Fruit fly (Drosophila melanogaster) whole organism, embryonic: ENCODE data around the gene CG5850.

Experiments used
- B-H1 ChIP-seq: fragments of 200-800 bp; sonication (Bioruptor generic); IDR thresholded peaks from 3 replicates; pipeline ENCODE4 v1.3.6; 2022; ENCODE audit warnings: missing biosample characterization, missing genetic modification characterization
- Bteb2 ChIP-seq: fragments of 200-800 bp; sonication (Bioruptor generic); optimal IDR thresholded peaks from 2 replicates; lab custom pipeline; 2016; ENCODE audit warnings: missing biosample characterization, missing genetic modification characterization
- CG1024 ChIP-seq: fragments of 200-800 bp; sonication (Bioruptor generic); IDR thresholded peaks from 2 replicates; pipeline ENCODE4 v1.3.6; 2022; ENCODE audit warnings: missing biosample characterization, missing genetic modification characterization
- CG10267 ChIP-seq: fragments of 200-800 bp; sonication (Bioruptor generic); optimal IDR thresholded peaks from 2 replicates; lab custom pipeline; 2018; ENCODE audit warnings: missing biosample characterization, mild to moderate bottlenecking, missing genetic modification characterization, moderate library complexity
- CG10654 ChIP-seq: fragments of 200-800 bp; sonication (Bioruptor generic); optimal IDR thresholded peaks from 2 replicates; lab custom pipeline; 2016; ENCODE audit warnings: missing biosample characterization, missing genetic modification characterization
- CG11247 ChIP-seq: fragments of 200-800 bp; sonication (Bioruptor generic); IDR thresholded peaks from 2 replicates; pipeline ENCODE4 v1.3.6; 2022; ENCODE audit warnings: missing biosample characterization, missing genetic modification characterization
- CG11398 ChIP-seq: fragments of 200-800 bp; sonication (Bioruptor generic); optimal IDR thresholded peaks from 2 replicates; lab custom pipeline; 2016; ENCODE audit warnings: missing biosample characterization, missing genetic modification characterization
- CG12071 ChIP-seq: fragments of 200-800 bp; sonication (Bioruptor generic); optimal IDR thresholded peaks from 3 replicates; lab custom pipeline; 2018; ENCODE audit warnings: missing biosample characterization, mild to moderate bottlenecking, missing genetic modification characterization
- CG15011 ChIP-seq: fragments of 200-800 bp; sonication (Bioruptor generic); optimal IDR thresholded peaks from 3 replicates; lab custom pipeline; 2018; ENCODE audit warnings: missing biosample characterization, mild to moderate bottlenecking, missing genetic modification characterization
- CG16815 ChIP-seq: fragments of 200-800 bp; sonication (Bioruptor generic); optimal IDR thresholded peaks from 3 replicates; lab custom pipeline; 2017; ENCODE audit warnings: missing biosample characterization, mild to moderate bottlenecking, missing genetic modification characterization
- CG17385 ChIP-seq: fragments of 200-800 bp; sonication (Bioruptor generic); optimal IDR thresholded peaks from 3 replicates; lab custom pipeline; 2018; ENCODE audit warnings: missing biosample characterization, mild to moderate bottlenecking, missing genetic modification characterization
- CG18619 ChIP-seq: fragments of 200-800 bp; sonication (Bioruptor generic); optimal IDR thresholded peaks from 3 replicates; lab custom pipeline; 2017; ENCODE audit warnings: missing biosample characterization, mild to moderate bottlenecking, missing genetic modification characterization
- CG2120 ChIP-seq: fragments of 200-800 bp; sonication (Bioruptor generic); optimal IDR thresholded peaks from 3 replicates; lab custom pipeline; 2016; ENCODE audit warnings: missing biosample characterization, missing genetic modification characterization
- CG2712 ChIP-seq: fragments of 200-800 bp; optimal IDR thresholded peaks from 3 replicates; lab custom pipeline; 2019; ENCODE audit warnings: missing biosample characterization, mild to moderate bottlenecking, missing genetic modification characterization, moderate library complexity
- CG32772 ChIP-seq: fragments of 200-800 bp; sonication (Bioruptor generic); IDR thresholded peaks from 2 replicates; pipeline ENCODE4 v1.3.6; 2022; ENCODE audit warnings: missing biosample characterization, missing genetic modification characterization
- CG4328 ChIP-seq: fragments of 200-800 bp; sonication (Bioruptor generic); optimal IDR thresholded peaks from 3 replicates; lab custom pipeline; 2017; ENCODE audit warnings: missing biosample characterization, missing genetic modification reagents, missing genetic modification characterization
- CG6689 ChIP-seq: fragments of 200-800 bp; sonication (Bioruptor generic); IDR thresholded peaks from 2 replicates; pipeline ENCODE4 v1.3.6; 2022; ENCODE audit warnings: missing biosample characterization, missing genetic modification characterization
- CG9609 ChIP-seq: fragments of 200-800 bp; sonication (Bioruptor generic); optimal IDR thresholded peaks from 3 replicates; lab custom pipeline; 2016; ENCODE audit warnings: missing biosample characterization, missing genetic modification characterization
- D19B ChIP-seq: fragments of 200-800 bp; sonication (Bioruptor generic); optimal IDR thresholded peaks from 2 replicates; lab custom pipeline; 2017; ENCODE audit warnings: missing biosample characterization, mild to moderate bottlenecking, missing genetic modification characterization
- Dad ChIP-seq: fragments of 200-800 bp; sonication (Bioruptor generic); optimal IDR thresholded peaks from 3 replicates; lab custom pipeline; 2016; ENCODE audit warnings: missing biosample characterization, missing genetic modification characterization
- Deaf1 ChIP-seq: fragments of 200-800 bp; optimal IDR thresholded peaks from 3 replicates; lab custom pipeline; 2019; ENCODE audit warnings: missing biosample characterization, mild to moderate bottlenecking, missing genetic modification characterization, moderate library complexity
- Drgx ChIP-seq: fragments of 200-800 bp; sonication (Bioruptor generic); IDR thresholded peaks from 2 replicates; pipeline ENCODE4 v1.3.6; 2022; ENCODE audit warnings: missing biosample characterization, missing genetic modification characterization
- Fer3 ChIP-seq: fragments of 200-800 bp; sonication (Bioruptor generic); optimal IDR thresholded peaks from 2 replicates; lab custom pipeline; 2018; ENCODE audit warnings: missing biosample characterization, mild to moderate bottlenecking, missing genetic modification characterization, moderate library complexity
- HLH54F ChIP-seq: fragments of 200-800 bp; sonication (Bioruptor generic); optimal IDR thresholded peaks from 3 replicates; lab custom pipeline; 2016; ENCODE audit warnings: missing biosample characterization, missing genetic modification characterization
- MTF-1 ChIP-seq: fragments of 200-800 bp; sonication (Bioruptor generic); optimal IDR thresholded peaks from 2 replicates; lab custom pipeline; 2018; ENCODE audit warnings: missing biosample characterization, mild to moderate bottlenecking, missing genetic modification characterization, borderline replicate concordance
- Max ChIP-seq: fragments of 200-800 bp; sonication (Bioruptor generic); optimal IDR thresholded peaks from 2 replicates; lab custom pipeline; 2016; ENCODE audit warnings: missing biosample characterization, mild to moderate bottlenecking, missing genetic modification characterization
- Meics ChIP-seq: fragments of 200-800 bp; sonication (Bioruptor generic); optimal IDR thresholded peaks from 2 replicates; lab custom pipeline; 2017; ENCODE audit warnings: missing biosample characterization, mild to moderate bottlenecking, missing genetic modification characterization
- ash1 ChIP-seq: fragments of 200-800 bp; sonication (Bioruptor generic); optimal IDR thresholded peaks from 2 replicates; lab custom pipeline; 2018; ENCODE audit warnings: missing biosample characterization, mild to moderate bottlenecking, missing genetic modification characterization
- cato ChIP-seq: fragments of 200-800 bp; sonication (Bioruptor generic); optimal IDR thresholded peaks from 2 replicates; lab custom pipeline; 2016; ENCODE audit warnings: missing biosample characterization, missing genetic modification characterization, borderline replicate concordance
- chm ChIP-seq: fragments of 200-800 bp; sonication (Bioruptor generic); IDR thresholded peaks from 2 replicates; pipeline ENCODE4 v1.3.6; 2022; ENCODE audit warnings: missing biosample characterization, missing genetic modification characterization
- dmrt99B ChIP-seq: fragments of 200-800 bp; sonication (Bioruptor generic); optimal IDR thresholded peaks from 2 replicates; lab custom pipeline; 2018; ENCODE audit warnings: missing biosample characterization, mild to moderate bottlenecking, missing genetic modification characterization, moderate library complexity
- eve ChIP-seq, 2 experiments: fragments of >200 bp; optimal IDR thresholded peaks; 2 replicates each; lab custom pipeline; 2017; ENCODE audit warnings: missing biosample characterization in 2 of 2, missing genetic modification characterization in 2 of 2
- ewg ChIP-seq: fragments of 200-800 bp; sonication (Bioruptor generic); optimal IDR thresholded peaks from 3 replicates; lab custom pipeline; 2017; ENCODE audit warnings: mild to moderate bottlenecking, missing biosample characterization, missing genetic modification reagents, missing genetic modification characterization
- fd3F ChIP-seq: fragments of 200-800 bp; sonication (Bioruptor generic); optimal IDR thresholded peaks from 2 replicates; lab custom pipeline; 2018; ENCODE audit warnings: missing biosample characterization, mild to moderate bottlenecking, missing genetic modification characterization, moderate library complexity
- gcm2 ChIP-seq: fragments of 200-800 bp; sonication (Bioruptor generic); optimal IDR thresholded peaks from 2 replicates; lab custom pipeline; 2016; ENCODE audit warnings: missing biosample characterization, missing genetic modification characterization
- kay ChIP-seq: fragments of 200-800 bp; sonication (Bioruptor generic); optimal IDR thresholded peaks from 2 replicates; lab custom pipeline; 2016; ENCODE audit warnings: missing biosample characterization, missing genetic modification characterization
- lab ChIP-seq: fragments of 200-800 bp; sonication (Bioruptor generic); optimal IDR thresholded peaks from 3 replicates; lab custom pipeline; 2017; ENCODE audit warnings: missing biosample characterization, missing genetic modification characterization, mild to moderate bottlenecking, moderate library complexity, missing genetic modification reagents
- lbe ChIP-seq: fragments of 200-800 bp; sonication (Bioruptor generic); optimal IDR thresholded peaks from 2 replicates; lab custom pipeline; 2016; ENCODE audit warnings: missing biosample characterization, mild to moderate bottlenecking, missing genetic modification characterization
- mirr ChIP-seq: fragments of 200-800 bp; sonication (Bioruptor generic); optimal IDR thresholded peaks from 3 replicates; lab custom pipeline; 2018; ENCODE audit warnings: missing biosample characterization, mild to moderate bottlenecking, missing genetic modification characterization
- pho ChIP-seq: fragments of 200-800 bp; sonication (Bioruptor generic); optimal IDR thresholded peaks from 2 replicates; lab custom pipeline; 2016; ENCODE audit warnings: missing biosample characterization, missing genetic modification characterization
- phol ChIP-seq: fragments of 200-800 bp; sonication (Bioruptor generic); optimal IDR thresholded peaks from 3 replicates; lab custom pipeline; 2018; ENCODE audit warnings: missing biosample characterization, mild to moderate bottlenecking, missing genetic modification characterization, moderate library complexity
- pita ChIP-seq: fragments of 200-800 bp; sonication (Bioruptor generic); optimal IDR thresholded peaks from 2 replicates; lab custom pipeline; 2017; ENCODE audit warnings: missing biosample characterization, mild to moderate bottlenecking, missing genetic modification characterization
- pzg ChIP-seq: fragments of 200-800 bp; sonication (Bioruptor generic); optimal IDR thresholded peaks from 3 replicates; lab custom pipeline; 2018; ENCODE audit warnings: missing biosample characterization, mild to moderate bottlenecking, missing genetic modification characterization, moderate library complexity
- ranshi ChIP-seq: fragments of 200-800 bp; sonication (Bioruptor generic); IDR thresholded peaks from 2 replicates; pipeline ENCODE4 v1.3.6; 2022; ENCODE audit warnings: missing biosample characterization, missing genetic modification characterization
- sens ChIP-seq: fragments of 200-800 bp; sonication (Bioruptor generic); peaks from one replicate; lab custom pipeline; 2016; ENCODE audit warnings: missing biosample characterization, missing genetic modification characterization
- stc ChIP-seq: fragments of 200-800 bp; sonication (Bioruptor generic); IDR thresholded peaks from 2 replicates; pipeline ENCODE4 v1.3.6; 2022; ENCODE audit warnings: missing biosample characterization, missing genetic modification characterization
- trh ChIP-seq: fragments of 200-800 bp; sonication (Bioruptor generic); optimal IDR thresholded peaks from 2 replicates; lab custom pipeline; 2016; ENCODE audit warnings: missing biosample characterization, missing genetic modification characterization
- unc-4 ChIP-seq: fragments of 200-800 bp; sonication (Bioruptor generic); IDR thresholded peaks from 2 replicates; pipeline ENCODE4 v1.3.6; 2022; ENCODE audit warnings: missing biosample characterization, missing genetic modification characterization; ENCODE audit not compliant: partially characterized antibody
- vvl ChIP-seq: fragments of 200-800 bp; sonication (Bioruptor generic); IDR thresholded peaks from 2 replicates; pipeline ENCODE4 v1.3.6; 2022; ENCODE audit warnings: missing biosample characterization, missing genetic modification characterization
- wdn ChIP-seq: fragments of 200-800 bp; sonication (Bioruptor generic); IDR thresholded peaks from 2 replicates; pipeline ENCODE4 v1.3.6; 2022; ENCODE audit warnings: missing biosample characterization, missing genetic modification characterization
- zen2 ChIP-seq: fragments of 200-800 bp; sonication (Bioruptor generic); IDR thresholded peaks from 3 replicates; pipeline ENCODE4 v1.3.6; 2022; ENCODE audit warnings: missing biosample characterization, missing genetic modification characterization; ENCODE audit not compliant: partially characterized antibody

Gene CG5850

DNA sequence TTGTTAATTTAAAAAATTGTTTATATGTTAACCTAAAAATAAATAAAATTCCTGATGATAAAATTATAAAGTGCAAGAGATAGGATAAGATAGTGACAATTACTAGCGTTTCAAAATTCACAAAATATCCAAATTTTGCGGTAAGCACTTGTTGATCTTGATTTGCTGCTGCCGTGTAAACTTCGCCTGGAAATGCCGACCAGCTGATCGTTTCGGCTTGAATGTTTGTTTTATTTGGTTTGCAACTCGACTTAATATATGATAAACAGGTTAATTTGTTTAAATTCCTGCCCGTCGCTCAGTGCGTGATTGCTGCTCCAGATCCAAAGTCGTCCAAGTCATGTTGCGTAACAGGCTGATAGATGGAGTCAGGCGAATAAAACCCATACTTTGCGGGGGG, 42.3 kb downstream of the CG5850 start, which contains the start of gene CG4592 (continued):
- TF ChIP-seq Bteb2 (GFP tag; lab: Kevin White, UChicago) (peak; percentile 28), CG16815 (GFP tag; lab: Kevin White, UChicago) (no peak), CG17385 (GFP tag; lab: Kevin White, UChicago) (peak; percentile 57), MTF-1 (GFP tag; lab: Kevin White, UChicago) (peak; percentile 26), CG11398 (GFP tag; lab: Kevin White, UChicago) (no peak), wdn (GFP tag; lab: Robert Waterston, UW) (0 out of 2 replicates have a peak, but pooled peaks have one; percentile 22), vvl (GFP tag; lab: Robert Waterston, UW) (peak; percentile 86), CG12071 (GFP tag; lab: Kevin White, UChicago) (peak; percentile 30), cato (GFP tag; lab: Kevin White, UChicago) (peak; percentile 24), sens (GFP tag; lab: Kevin White, UChicago) (peak; percentile 90), D19B (GFP tag; lab: Kevin White, UChicago) (no peak), ash1 (GFP tag; lab: Kevin White, UChicago) (no peak), CG10267 (tag; lab: Kevin White, UChicago) (peak; percentile 50), pzg (peak; percentile 35), eve (GFP tag; optimal IDR thresholded peaks at IDR 0.05; lab: Kevin White, UChicago) (no peak), Max (GFP tag; lab: Kevin White, UChicago) (peak; percentile 7), CG1024 (peak; percentile 25; the same call in 1 of the 2 replicates), CG2712 (tag; lab: Kevin White, UChicago) (peak; percentile 78), Drgx (GFP tag; lab: Robert Waterston, UW) (peak; percentile 83), CG11247 (no peak), phol (tag; lab: Kevin White, UChicago) (peak; percentile 71), Dad (peak; percentile 14), CG4328 (peak; percentile 2), CG32772 (GFP tag; lab: Robert Waterston, UW) (0 out of 2 replicates have a peak, but pooled peaks have one; percentile 22), pita (GFP tag; lab: Kevin White, UChicago) (peak; percentile 14), CG9609 (GFP tag; lab: Kevin White, UChicago) (peak; percentile 6), kay (GFP tag; lab: Kevin White, UChicago) (no peak), dmrt99B (tag; lab: Kevin White, UChicago) (no peak), pho (GFP tag; lab: Kevin White, UChicago) (no peak), zen2 (GFP tag; lab: Robert Waterston, UW) (no peak), Fer3 (tag; lab: Kevin White, UChicago) (peak; percentile 67), B-H1 (GFP tag; lab: Robert Waterston, UW) (peak; percentile 21; the same call in 1 of the 3 replicates), CG18619 (GFP tag; lab: Kevin White, UChicago) (peak; percentile 10), CG6689 (peak; percentile 47; the same call in 1 of the 2 replicates), CG15011 (GFP tag; lab: Kevin White, UChicago) (peak; percentile 3), trh (GFP tag; lab: Kevin White, UChicago) (no peak), stc (GFP tag; lab: Robert Waterston, UW) (0 out of 2 replicates have a peak, but pooled peaks have one; percentile 17), CG10654 (GFP tag; lab: Kevin White, UChicago) (peak; percentile 0), gcm2 (GFP tag; lab: Kevin White, UChicago) (peak; percentile 17), ewg (GFP tag; lab: Kevin White, UChicago) (no peak), lab (GFP tag; lab: Kevin White, UChicago) (peak; percentile 78), Meics (peak; percentile 70), Deaf1 (tag; lab: Kevin White, UChicago) (peak; percentile 27), ranshi (GFP tag; lab: Robert Waterston, UW) (peak; percentile 66), CG2120 (GFP tag; lab: Kevin White, UChicago) (peak; percentile 71), chm (peak; percentile 90), unc-4 (GFP tag; lab: Robert Waterston, UW) (0 out of 2 replicates have a peak, but pooled peaks have one; percentile 15), mirr (GFP tag; lab: Kevin White, UChicago) (peak; percentile 50), fd3F (GFP tag; lab: Kevin White, UChicago) (peak; percentile 42), HLH54F (peak; percentile 29), lbe (peak; percentile 77)
